Fruit fly (Drosophila melanogaster) whole organism, embryonic: ENCODE results near the gene CG6153.

Experiments used
- CG15011 ChIP-seq: fragments of 200-800 bp; sonication (Bioruptor generic); optimal IDR thresholded peaks from 3 replicates; lab custom pipeline; 2018; ENCODE audit warnings: missing biosample characterization, mild to moderate bottlenecking, missing genetic modification characterization
- CG3995 ChIP-seq: fragments of 200-800 bp; sonication (Bioruptor generic); optimal IDR thresholded peaks from 3 replicates; lab custom pipeline; 2016; ENCODE audit warnings: missing biosample characterization, missing genetic modification characterization
- CG43689 ChIP-seq: fragments of 200-800 bp; sonication (Bioruptor generic); IDR thresholded peaks from 2 replicates; pipeline ENCODE4 v1.3.6; 2022; ENCODE audit warnings: missing biosample characterization, missing genetic modification characterization

DNA sequence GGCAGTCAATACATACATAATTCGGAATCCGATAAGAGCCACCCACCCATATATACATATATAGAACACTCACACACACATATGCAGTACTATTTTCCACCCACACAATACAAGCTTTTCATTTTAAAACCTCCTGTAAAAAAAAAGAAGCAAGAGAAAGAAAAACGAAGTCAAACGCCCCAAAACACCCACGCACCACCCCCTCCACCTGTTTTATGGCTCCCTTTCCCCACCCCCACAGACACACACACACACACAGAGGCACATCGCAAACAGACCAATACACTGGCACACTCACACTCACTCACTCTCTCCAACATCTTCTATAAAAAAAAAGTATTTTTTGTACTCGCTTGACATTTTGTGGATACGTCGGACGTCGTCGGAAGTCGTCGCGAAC is 35.5 kb upstream of the CG6153 start:
- TF ChIP-seq CG43689 (no peak), CG15011 (GFP tag; lab: Kevin White, UChicago) (no peak), CG3995 (no peak)
